Worm (Caenorhabditis elegans) whole organism, L4 larva: ENCODE results near the gene T10F2.2.

Source experiments
- ZK546.5 ChIP-seq, 2 experiments: sonication (generic microtip); optimal IDR thresholded peaks; 2 replicates each; lab custom pipeline; 2017; ENCODE audit warnings: missing biosample characterization in 2 of 2, missing genetic modification characterization in 2 of 2
- aha-1 ChIP-seq: fragments of 150-350 bp; peaks from one replicate; lab custom pipeline; 2014; ENCODE audit warnings: missing biosample characterization, missing genetic modification characterization
- ama-1 ChIP-seq: fragments of 150-350 bp; optimal IDR thresholded peaks from 2 replicates; lab custom pipeline; 2014; ENCODE audit warnings: inconsistent platforms, mixed read lengths
- ceh-62 ChIP-seq: sonication (generic microtip); optimal IDR thresholded peaks from 2 replicates; lab custom pipeline; 2017; ENCODE audit warnings: missing biosample characterization, missing genetic modification characterization
- dmd-9 ChIP-seq: fragments of 200-800 bp; sonication (Bioruptor generic); IDR thresholded peaks from 2 replicates; pipeline ENCODE4 v1.3.6; 2022; ENCODE audit warnings: missing genetic modification reagents, missing genetic modification characterization, missing compliant biosample characterization
- lin-13 ChIP-seq: fragments of 150-350 bp; optimal IDR thresholded peaks from 2 replicates; lab custom pipeline; 2014; ENCODE audit warnings: missing biosample characterization, missing genetic modification reagents, missing genetic modification characterization
- nhr-11 ChIP-seq: fragments of 150-350 bp; optimal IDR thresholded peaks from 2 replicates; lab custom pipeline; 2014; ENCODE audit warnings: missing biosample characterization, missing genetic modification characterization
- nhr-25 ChIP-seq: sonication (generic microtip); optimal IDR thresholded peaks from 2 replicates; lab custom pipeline; 2017; ENCODE audit warnings: missing genetic modification characterization, mild to moderate bottlenecking, missing compliant biosample characterization, antibody characterized with exemption, moderate library complexity, borderline replicate concordance; ENCODE audit not compliant: insufficient read depth
- nhr-42 ChIP-seq: fragments of 200-800 bp; sonication (Bioruptor generic); IDR thresholded peaks from 2 replicates; pipeline ENCODE4 v1.3.6; 2022; ENCODE audit warnings: missing genetic modification characterization, missing compliant biosample characterization
- nhr-48 ChIP-seq: sonication (generic microtip); optimal IDR thresholded peaks from 2 replicates; lab custom pipeline; 2016; ENCODE audit warnings: mild to moderate bottlenecking, missing genetic modification characterization, missing compliant biosample characterization
- nhr-6 ChIP-seq: fragments of 150-350 bp; optimal IDR thresholded peaks from 2 replicates; lab custom pipeline; 2014; ENCODE audit warnings: missing biosample characterization, missing genetic modification characterization
- snpc-4 ChIP-seq: fragments of 150-350 bp; optimal IDR thresholded peaks from 2 replicates; lab custom pipeline; 2014; ENCODE audit warnings: missing biosample characterization, missing genetic modification characterization
- zag-1 ChIP-seq: fragments of 150-350 bp; optimal IDR thresholded peaks from 2 replicates; lab custom pipeline; 2014; ENCODE audit warnings: missing biosample characterization, missing genetic modification characterization

DNA sequence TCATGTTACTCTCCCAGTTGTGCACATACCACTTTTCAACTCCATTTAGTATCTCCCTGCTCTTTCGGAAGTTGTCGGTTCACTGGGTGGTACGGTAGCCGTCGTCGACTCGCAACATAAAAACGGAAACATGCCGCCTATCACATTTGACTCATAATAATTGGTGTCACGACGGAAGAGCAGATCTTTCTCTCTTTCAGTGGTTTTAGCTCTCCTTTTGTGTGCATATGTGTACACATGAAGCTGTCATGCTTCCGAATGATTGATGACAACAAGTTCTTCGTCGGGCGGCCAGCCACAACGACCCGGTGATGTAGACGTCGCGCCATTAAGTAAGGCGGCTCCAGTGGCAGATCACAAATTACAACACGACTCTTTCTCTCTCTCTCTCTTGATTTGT, 39.4 kb downstream of the T10F2.2 start:
- TF ChIP-seq ama-1 (lab: Kevin White, UChicago) (no peak), aha-1 (tag; lab: Kevin White, UChicago) (no peak), nhr-11 (tag; lab: Kevin White, UChicago) (no peak), ceh-62 (no peak), lin-13 (GFP tag; lab: Kevin White, UChicago) (no peak), nhr-25 (tag; lab: Kevin White, UChicago) (no peak), snpc-4 (tag; lab: Kevin White, UChicago) (no peak), ZK546.5 (tag; optimal IDR thresholded peaks at IDR 0.05; lab: Kevin White, UChicago) (no peak), nhr-48 (tag; lab: Kevin White, UChicago) (no peak), nhr-6 (no peak), zag-1 (tag; lab: Kevin White, UChicago) (no peak), dmd-9 (GFP tag; lab: Robert Waterston, UW) (no peak), nhr-42 (GFP tag; lab: Robert Waterston, UW) (no peak)
